Worm (Caenorhabditis elegans) whole organism, late embryonic: ENCODE results near the gene srd-66.

Source experiments
- C08G9.2 ChIP-seq: sonication (generic microtip); optimal IDR thresholded peaks from 2 replicates; lab custom pipeline; 2016; ENCODE audit warnings: mild to moderate bottlenecking, missing genetic modification characterization, moderate library complexity, missing compliant biosample characterization
- F13H6.1 ChIP-seq: sonication (generic microtip); optimal IDR thresholded peaks from 2 replicates; lab custom pipeline; 2016; ENCODE audit warnings: missing genetic modification characterization, missing compliant biosample characterization
- K09A11.1 ChIP-seq: sonication (generic microtip); optimal IDR thresholded peaks from 2 replicates; lab custom pipeline; 2017; ENCODE audit warnings: antibody characterized with exemption, mild to moderate bottlenecking, missing genetic modification characterization, missing compliant biosample characterization; ENCODE audit not compliant: insufficient read depth
- T23F11.4 ChIP-seq: fragments of 200-800 bp; sonication (Bioruptor generic); optimal IDR thresholded peaks from 2 replicates; lab custom pipeline; 2018; ENCODE audit warnings: mild to moderate bottlenecking, missing genetic modification characterization, missing compliant biosample characterization
- ama-1 ChIP-seq: fragments of 150-350 bp; optimal IDR thresholded peaks from 2 replicates; lab custom pipeline; 2014
- ceh-18 ChIP-seq: sonication (generic microtip); optimal IDR thresholded peaks from 2 replicates; lab custom pipeline; 2016; ENCODE audit warnings: missing genetic modification characterization, missing compliant biosample characterization
- ceh-24 ChIP-seq: sonication (generic microtip); optimal IDR thresholded peaks from 2 replicates; lab custom pipeline; 2016; ENCODE audit warnings: mild to moderate bottlenecking, missing genetic modification characterization, missing compliant biosample characterization
- ceh-45 ChIP-seq: fragments of 200-800 bp; sonication (Bioruptor generic); IDR thresholded peaks from 2 replicates; pipeline ENCODE4 v1.3.6; 2022; ENCODE audit warnings: missing genetic modification reagents, missing genetic modification characterization, missing compliant biosample characterization
- ceh-48 ChIP-seq: sonication (generic microtip); optimal IDR thresholded peaks from 2 replicates; lab custom pipeline; 2016; ENCODE audit warnings: missing genetic modification characterization, inconsistent platforms, missing compliant biosample characterization
- ceh-9 ChIP-seq: sonication (generic microtip); optimal IDR thresholded peaks from 2 replicates; lab custom pipeline; 2016; ENCODE audit warnings: mild to moderate bottlenecking, missing genetic modification characterization, inconsistent platforms, missing compliant biosample characterization
- che-1 ChIP-seq: sonication (generic microtip); optimal IDR thresholded peaks from 2 replicates; lab custom pipeline; 2016; ENCODE audit warnings: mild to moderate bottlenecking, missing genetic modification characterization, missing compliant biosample characterization
- dve-1 ChIP-seq: sonication (generic microtip); optimal IDR thresholded peaks from 2 replicates; lab custom pipeline; 2017; ENCODE audit warnings: antibody characterized with exemption, mild to moderate bottlenecking, missing genetic modification characterization, missing compliant biosample characterization
- elt-2 ChIP-seq: sonication (generic microtip); optimal IDR thresholded peaks from 2 replicates; lab custom pipeline; 2016; ENCODE audit warnings: missing genetic modification reagents, missing genetic modification characterization, missing compliant biosample characterization
- ets-4 ChIP-seq: sonication (generic microtip); optimal IDR thresholded peaks from 2 replicates; lab custom pipeline; 2016; ENCODE audit warnings: missing genetic modification characterization, missing compliant biosample characterization
- eyg-1 ChIP-seq: sonication (generic microtip); optimal IDR thresholded peaks from 2 replicates; lab custom pipeline; 2016; ENCODE audit warnings: missing genotype, missing genetic modification characterization, missing compliant biosample characterization
- fkh-6 ChIP-seq: sonication (generic microtip); optimal IDR thresholded peaks from 2 replicates; lab custom pipeline; 2016; ENCODE audit warnings: missing genetic modification characterization, missing compliant biosample characterization
- hlh-15 ChIP-seq: sonication (generic microtip); optimal IDR thresholded peaks from 2 replicates; lab custom pipeline; 2016; ENCODE audit warnings: missing genetic modification characterization, missing compliant biosample characterization
- hlh-30 ChIP-seq: sonication (generic microtip); optimal IDR thresholded peaks from 2 replicates; lab custom pipeline; 2017; ENCODE audit warnings: antibody characterized with exemption, missing genetic modification characterization, missing compliant biosample characterization; ENCODE audit not compliant: insufficient read depth
- hlh-6 ChIP-seq: sonication (generic microtip); optimal IDR thresholded peaks from 2 replicates; lab custom pipeline; 2016; ENCODE audit warnings: missing genotype, missing genetic modification characterization, missing compliant biosample characterization
- lim-6 ChIP-seq: sonication (generic microtip); optimal IDR thresholded peaks from 2 replicates; lab custom pipeline; 2016; ENCODE audit warnings: missing genetic modification characterization, missing compliant biosample characterization
- nfya-1 ChIP-seq: sonication (generic microtip); optimal IDR thresholded peaks from 2 replicates; lab custom pipeline; 2017; ENCODE audit warnings: missing genetic modification characterization, mild to moderate bottlenecking, missing compliant biosample characterization, antibody characterized with exemption, moderate library complexity
- odd-2 ChIP-seq: sonication (generic microtip); optimal IDR thresholded peaks from 2 replicates; lab custom pipeline; 2017; ENCODE audit warnings: antibody characterized with exemption, mild to moderate bottlenecking, missing genetic modification characterization, missing compliant biosample characterization
- pat-9 ChIP-seq: fragments of 200-800 bp; sonication (Bioruptor generic); optimal IDR thresholded peaks from 2 replicates; lab custom pipeline; 2018; ENCODE audit warnings: mild to moderate bottlenecking, missing genetic modification characterization, moderate library complexity, missing compliant biosample characterization
- pha-2 ChIP-seq: sonication (generic microtip); optimal IDR thresholded peaks from 2 replicates; lab custom pipeline; 2017; ENCODE audit warnings: mild to moderate bottlenecking, missing genetic modification characterization, missing compliant biosample characterization
- pha-4 ChIP-seq: fragments of 150-350 bp; optimal IDR thresholded peaks from 2 replicates; lab custom pipeline; 2018; ENCODE audit warnings: missing biosample characterization, missing genetic modification reagents, missing genetic modification characterization
- pqm-1 ChIP-seq: sonication (generic microtip); optimal IDR thresholded peaks from 2 replicates; lab custom pipeline; 2016; ENCODE audit warnings: missing genetic modification characterization, missing compliant biosample characterization
- rnt-1 ChIP-seq: sonication (generic microtip); optimal IDR thresholded peaks from 2 replicates; lab custom pipeline; 2016; ENCODE audit warnings: missing genetic modification characterization, missing compliant biosample characterization
- tbx-2 ChIP-seq: sonication (generic microtip); optimal IDR thresholded peaks from 2 replicates; lab custom pipeline; 2016; ENCODE audit warnings: missing genetic modification characterization, missing compliant biosample characterization
- tbx-7 ChIP-seq: sonication (generic microtip); optimal IDR thresholded peaks from 2 replicates; lab custom pipeline; 2016; ENCODE audit warnings: missing genotype, missing genetic modification characterization, missing compliant biosample characterization
- ttx-3 ChIP-seq: sonication (generic microtip); optimal IDR thresholded peaks from 2 replicates; lab custom pipeline; 2016; ENCODE audit warnings: missing genetic modification reagents, missing genetic modification characterization, missing compliant biosample characterization
- unc-3 ChIP-seq, 2 experiments: fragments of 200-800 bp in 1 of 2; sonication (Bioruptor generic) in 1 of 2; sonication (generic microtip) in 1 of 2; conservative IDR thresholded peaks in 1 of 2; optimal IDR thresholded peaks in 1 of 2; 2 replicates each; pipeline versions ENCODE4 v1.3.6 to Lab custom; 2016 to 2022; ENCODE audit warnings: missing compliant biosample characterization in 2 of 2, missing genetic modification characterization in 2 of 2, missing genetic modification reagents in 1 of 2
- unc-42 ChIP-seq: sonication (generic microtip); optimal IDR thresholded peaks from 2 replicates; lab custom pipeline; 2016; ENCODE audit warnings: missing genotype, missing genetic modification characterization, missing compliant biosample characterization
- zip-5 ChIP-seq: sonication (generic microtip); optimal IDR thresholded peaks from 2 replicates; lab custom pipeline; 2016; ENCODE audit warnings: missing genetic modification characterization, missing compliant biosample characterization

srd-66 gene

DNA sequence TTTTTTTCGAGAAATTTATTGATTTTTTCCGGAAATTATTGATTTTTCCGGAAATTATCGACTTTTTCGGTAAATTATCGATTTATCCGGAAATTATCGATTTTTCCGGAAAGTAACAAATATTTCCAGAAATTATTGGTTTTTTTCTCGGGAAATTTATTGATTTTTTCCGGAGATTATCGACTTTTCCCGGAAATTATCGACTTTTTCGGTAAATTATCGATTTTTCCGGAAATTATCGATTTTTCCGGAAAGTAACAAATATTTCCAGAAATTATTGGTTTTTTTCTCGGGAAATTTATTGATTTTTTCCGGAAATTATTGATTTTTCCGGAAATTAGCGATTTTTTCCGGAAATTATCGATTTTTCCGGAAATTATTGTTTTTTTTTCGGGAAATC is 16.9 kb downstream of the srd-66 start:
- peak; percentile 44 for TF ChIP-seq ceh-48

ce11 chrIII:1965161-1965560 is 17.3 kb downstream of the srd-66 start:
- TF ChIP-seq ceh-48, result peak; percentile 70
- TF ChIP-seq, all 69 proteins: peak for 1; not testable (repeated sequence) for 68

DNA sequence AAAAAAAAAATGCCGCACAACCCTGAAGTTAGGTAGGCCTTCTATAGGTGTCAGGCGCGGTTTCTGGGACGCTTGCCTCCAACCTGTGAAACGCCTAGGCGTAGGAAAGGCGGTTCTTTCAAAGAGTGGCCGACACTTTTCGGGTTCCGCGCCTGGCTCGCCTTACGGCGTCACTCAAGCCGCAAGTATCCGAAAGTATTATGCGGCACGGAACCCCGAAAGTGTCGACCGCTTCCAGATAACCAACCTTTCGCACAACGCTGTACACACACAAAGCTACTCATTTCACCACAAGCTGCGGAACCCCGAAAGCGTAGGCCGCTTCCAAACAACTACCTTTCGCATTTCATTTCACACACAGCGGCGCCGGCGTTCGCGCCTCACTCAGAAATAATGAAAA is 19.3 kb downstream of the srd-66 start:
- TF ChIP-seq ceh-18 (tag; lab: Kevin White, UChicago), result no peak
- no peak for TF ChIP-seq hlh-6 (tag; lab: Kevin White, UChicago)
- no peak for TF ChIP-seq nfya-1
- TF ChIP-seq T23F11.4 (GFP tag; lab: Kevin White, UChicago), result no peak
- no peak for TF ChIP-seq pat-9 (tag; lab: Kevin White, UChicago)
- no peak for TF ChIP-seq F13H6.1 (tag; lab: Kevin White, UChicago)
- TF ChIP-seq ets-4 (tag; lab: Kevin White, UChicago), result no peak
- TF ChIP-seq ceh-24 (tag; lab: Kevin White, UChicago), result no peak
- TF ChIP-seq ceh-45 (GFP tag; lab: Robert Waterston, UW), result no peak
- TF ChIP-seq fkh-6 (tag; lab: Kevin White, UChicago), result no peak
- no peak for TF ChIP-seq ceh-9 (tag; lab: Kevin White, UChicago)
- no peak for TF ChIP-seq ama-1
- no peak for TF ChIP-seq eyg-1
- TF ChIP-seq ceh-48, result no peak
- TF ChIP-seq lim-6, result no peak
- TF ChIP-seq tbx-2 (tag; lab: Kevin White, UChicago), result no peak
- TF ChIP-seq pha-4 (tag; lab: Kevin White, UChicago), result no peak
- TF ChIP-seq rnt-1, result no peak
- no peak for TF ChIP-seq hlh-30
- TF ChIP-seq, all 69 proteins: peak for 0

ce11 chrIII:1962552-1962951 is 19.9 kb downstream of the srd-66 start:
- no peak for TF ChIP-seq ets-4 (tag; lab: Kevin White, UChicago)
- no peak for TF ChIP-seq ttx-3 (tag; lab: Kevin White, UChicago)
- no peak for TF ChIP-seq zip-5
- no peak for TF ChIP-seq ama-1
- TF ChIP-seq dve-1 (tag; lab: Kevin White, UChicago), result no peak
- TF ChIP-seq pqm-1 (tag; lab: Kevin White, UChicago), result no peak
- TF ChIP-seq C08G9.2 (tag; lab: Kevin White, UChicago), result no peak
- TF ChIP-seq tbx-7 (tag; lab: Kevin White, UChicago), result no peak
- TF ChIP-seq eyg-1, result no peak

ce11 chrIII:1961895-1962506 is 20.4 kb downstream of the srd-66 start, which contains the start of gene mboa-6:
mboa-6 (minus strand) TSS chrIII:1961945.
- TF ChIP-seq pha-4 (tag; lab: Kevin White, UChicago), result no peak
- TF ChIP-seq pha-2 (tag; lab: Kevin White, UChicago), result no peak
- TF ChIP-seq unc-3 (GFP tag; conservative IDR thresholded peaks at IDR 0.05; lab: Robert Waterston, UW), result no peak
- TF ChIP-seq unc-3 (tag; optimal IDR thresholded peaks at IDR 0.05; lab: Kevin White, UChicago), result no peak
- TF ChIP-seq K09A11.1 (tag; lab: Kevin White, UChicago), result no peak
- TF ChIP-seq che-1 (tag; lab: Kevin White, UChicago), result peak; percentile 27
- TF ChIP-seq elt-2 (tag; lab: Kevin White, UChicago), result peak; percentile 20
- peak; percentile 5 for TF ChIP-seq hlh-15 (tag; lab: Kevin White, UChicago)
- no peak for TF ChIP-seq tbx-2 (tag; lab: Kevin White, UChicago)
- no peak for TF ChIP-seq ama-1
- no peak for TF ChIP-seq unc-42 (tag; lab: Kevin White, UChicago)
- no peak for TF ChIP-seq odd-2
